Worm (Caenorhabditis elegans) whole organism, young adult: ENCODE measurements around the gene F26A1.1.

Source experiments
- Y53F4B.3 ChIP-seq: fragments of 200-800 bp; sonication (Bioruptor generic); IDR thresholded peaks from 2 replicates; pipeline ENCODE4 v1.3.6; 2022; ENCODE audit warnings: missing genetic modification reagents, missing genetic modification characterization, missing compliant biosample characterization
- ama-1 ChIP-seq, 3 experiments: fragments of 150-350 bp in 1 of 3; sonication (generic microtip) in 2 of 3; optimal IDR thresholded peaks; 2 replicates each; lab custom pipeline; 2014 to 2018; ENCODE audit warnings: missing biosample characterization in 2 of 3, missing genetic modification characterization in 2 of 3, missing genetic modification reagents in 2 of 3
- athp-1 ChIP-seq: sonication (generic microtip); optimal IDR thresholded peaks from 2 replicates; lab custom pipeline; 2017; ENCODE audit warnings: mild to moderate bottlenecking, missing genetic modification characterization, missing compliant biosample characterization
- attf-5 ChIP-seq: fragments of 200-800 bp; sonication (Bioruptor generic); optimal IDR thresholded peaks from 2 replicates; lab custom pipeline; 2018; ENCODE audit warnings: mild to moderate bottlenecking, missing genetic modification characterization, missing compliant biosample characterization
- ceh-100 ChIP-seq: fragments of 200-800 bp; sonication (Bioruptor generic); IDR thresholded peaks from 2 replicates; pipeline ENCODE4 v1.3.6; 2022; ENCODE audit warnings: missing genetic modification reagents, missing genetic modification characterization, missing compliant biosample characterization
- him-1 ChIP-seq: sonication (generic microtip); optimal IDR thresholded peaks from 2 replicates; lab custom pipeline; 2016; ENCODE audit warnings: missing genotype, missing genetic modification reagents, missing genetic modification characterization, missing compliant biosample characterization
- hmg-20 ChIP-seq: fragments of 200-800 bp; sonication (Bioruptor generic); IDR thresholded peaks from 2 replicates; pipeline ENCODE4 v1.3.6; 2022; ENCODE audit warnings: missing genetic modification reagents, missing genetic modification characterization, missing compliant biosample characterization
- nhr-90 ChIP-seq: sonication (generic microtip); optimal IDR thresholded peaks from 2 replicates; lab custom pipeline; 2016; ENCODE audit warnings: missing genotype, mild to moderate bottlenecking, missing genetic modification characterization, missing compliant biosample characterization
- tbp1 ChIP-seq: fragments of 200-800 bp; sonication (Bioruptor generic); optimal IDR thresholded peaks from 2 replicates; lab custom pipeline; 2018; ENCODE audit warnings: mild to moderate bottlenecking, missing genetic modification characterization, missing compliant biosample characterization

ce11 chrIII:4890997-4891396 is 40.7 kb downstream of the F26A1.1 start, which contains the start of gene F26F4.5:
- TF ChIP-seq him-1: no peak
- no peak for TF ChIP-seq nhr-90 (tag; lab: Kevin White, UChicago)
- TF ChIP-seq athp-1 (tag; lab: Kevin White, UChicago): no peak
- no peak for TF ChIP-seq tbp1 (GFP tag; lab: Kevin White, UChicago)
- no peak for TF ChIP-seq ama-1 (optimal IDR thresholded peaks at IDR 0.05; lab: Kevin White, UChicago)
- no peak for TF ChIP-seq ama-1 (GFP tag; optimal IDR thresholded peaks at IDR 0.05; lab: Kevin White, UChicago)
- no peak for TF ChIP-seq attf-5 (GFP tag; lab: Kevin White, UChicago)
- no peak for TF ChIP-seq hmg-20 (GFP tag; lab: Robert Waterston, UW)
- no peak for TF ChIP-seq ceh-100 (GFP tag; lab: Robert Waterston, UW)
- TF ChIP-seq Y53F4B.3: no peak
